Worm (Caenorhabditis elegans): Measurements from ENCODE around the gene skr-5.

skr-5 gene

DNA sequence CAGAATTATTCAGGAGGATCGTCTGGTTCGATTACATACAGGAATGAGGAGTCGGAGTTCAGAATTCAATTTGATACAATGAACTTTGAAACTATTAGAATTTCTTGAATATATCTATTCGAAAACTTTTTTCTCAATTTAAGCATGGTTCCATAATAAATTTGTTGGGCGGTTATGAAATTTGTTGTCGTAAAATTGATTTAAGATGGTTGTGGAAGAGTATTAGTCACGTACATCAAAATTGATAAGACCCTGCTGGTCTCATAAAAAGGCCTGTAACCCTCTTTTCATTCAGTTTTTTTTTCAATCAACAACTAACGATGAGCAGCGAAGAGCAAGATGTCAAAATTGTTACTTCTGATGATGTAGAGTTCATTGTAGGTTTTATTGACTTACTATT is at the start of gene skr-5:
Gene skr-5 (plus strand): TSS at position 301 of the 400 bp plus-strand sequence.
- TF ChIP-seq egl-13 (tag; optimal IDR thresholded peaks at IDR 0.05) (no peak), irx-1 (tag; optimal IDR thresholded peaks at IDR 0.05) (no peak), nhr-12 (tag; optimal IDR thresholded peaks at IDR 0.05) (no peak), pqm-1 (tag; optimal IDR thresholded peaks at IDR 0.05) (no peak), hlh-17 (GFP tag; optimal IDR thresholded peaks at IDR 0.05; ENCODE audit: borderline replicate concordance) (no peak), ceh-90 (tag; optimal IDR thresholded peaks at IDR 0.05) (no peak), ztf-4 (tag; optimal IDR thresholded peaks at IDR 0.05) (no peak), grh-1 (GFP tag; IDR thresholded peaks at IDR 0.05) (no peak), lin-13 (GFP tag; optimal IDR thresholded peaks at IDR 0.05) (no peak), jun-1 (tag; optimal IDR thresholded peaks at IDR 0.05) (no peak), C34B4.2 (tag; optimal IDR thresholded peaks at IDR 0.05) (no peak), unc-86 (tag; optimal IDR thresholded peaks at IDR 0.05) (no peak), efl-3 (GFP tag; optimal IDR thresholded peaks at IDR 0.05) (no peak), sup-37 (GFP tag; optimal IDR thresholded peaks at IDR 0.05) (no peak), snpc-4 (tag; optimal IDR thresholded peaks at IDR 0.05) (no peak), ceh-88 (GFP tag; IDR thresholded peaks at IDR 0.05) (no peak)

ce11 chrV:17298657-17299056 is 49.0 kb upstream of the skr-5 start:
- no peak for TF ChIP-seq dsc-1 (tag; optimal IDR thresholded peaks at IDR 0.05)
- no peak for TF ChIP-seq fkh-8 (tag; optimal IDR thresholded peaks at IDR 0.05)
- no peak for TF ChIP-seq ztf-4 (tag; optimal IDR thresholded peaks at IDR 0.05)
- TF ChIP-seq ama-1 (optimal IDR thresholded peaks at IDR 0.05), result no peak
- TF ChIP-seq fkh-4 (tag; optimal IDR thresholded peaks at IDR 0.05; ENCODE audit: borderline replicate concordance), result no peak
- TF ChIP-seq sptf-1 (tag; optimal IDR thresholded peaks at IDR 0.05), result no peak
- no peak for TF ChIP-seq efl-1 (optimal IDR thresholded peaks at IDR 0.05)
- TF ChIP-seq efl-1 (GFP tag; optimal IDR thresholded peaks at IDR 0.05 in 1 of 2), result no peak
- TF ChIP-seq egl-13 (tag; optimal IDR thresholded peaks at IDR 0.05), result no peak
- no peak for TF ChIP-seq jun-1 (tag; optimal IDR thresholded peaks at IDR 0.05)
- no peak for TF ChIP-seq alr-1 (tag; optimal IDR thresholded peaks at IDR 0.05; ENCODE audit: borderline replicate concordance)
- TF ChIP-seq ceh-8 (GFP tag; optimal IDR thresholded peaks at IDR 0.05), result no peak
- TF ChIP-seq lin-14 (GFP tag; optimal IDR thresholded peaks at IDR 0.05), result no peak
- no peak for TF ChIP-seq zip-4 (GFP tag; optimal IDR thresholded peaks at IDR 0.05)
- TF ChIP-seq Y116A8C.19 (tag; optimal IDR thresholded peaks at IDR 0.05; ENCODE audit: borderline replicate concordance), result no peak
- no peak for TF ChIP-seq aha-1 (tag; optimal IDR thresholded peaks at IDR 0.05)
- TF ChIP-seq ceh-88 (GFP tag; IDR thresholded peaks at IDR 0.05), result no peak

ce11 chrV:17301375-17301774 is 46.3 kb upstream of the skr-5 start, which contains the start of gene K10G4.5:
K10G4.5 (minus strand) TSS chrV:17301475.
- TF ChIP-seq aly-2 (tag; optimal IDR thresholded peaks at IDR 0.05), result no peak

ce11 chrV:17302754-17303153 is 44.9 kb upstream of the skr-5 start, which contains the start of gene sri-70:
sri-70 (plus strand) TSS chrV:17303054.
- no peak for TF ChIP-seq unc-98 (GFP tag; IDR thresholded peaks at IDR 0.05)
- no peak for TF ChIP-seq alr-1 (tag; optimal IDR thresholded peaks at IDR 0.05; ENCODE audit: borderline replicate concordance)
- no peak for TF ChIP-seq mdl-1 (tag; optimal IDR thresholded peaks at IDR 0.05)
- TF ChIP-seq grh-1 (GFP tag; IDR thresholded peaks at IDR 0.05), result no peak
- TF ChIP-seq ztf-11 (tag; optimal IDR thresholded peaks at IDR 0.05), result no peak
- no peak for TF ChIP-seq pqm-1 (tag; optimal IDR thresholded peaks at IDR 0.05)
- no peak for TF ChIP-seq egl-27 (tag; optimal IDR thresholded peaks at IDR 0.05)
- TF ChIP-seq nhr-47 (tag; optimal IDR thresholded peaks at IDR 0.05), result no peak
- no peak for TF ChIP-seq hlh-4 (tag; optimal IDR thresholded peaks at IDR 0.05)
- TF ChIP-seq lsy-2 (tag; optimal IDR thresholded peaks at IDR 0.05), result no peak
- TF ChIP-seq lin-35 (GFP tag; optimal IDR thresholded peaks at IDR 0.05), result no peak
- TF ChIP-seq dpl-1 (GFP tag; optimal IDR thresholded peaks at IDR 0.05), result no peak
- TF ChIP-seq lin-39 (tag; optimal IDR thresholded peaks at IDR 0.05), result no peak
- TF ChIP-seq aha-1 (tag; optimal IDR thresholded peaks at IDR 0.05), result no peak
- no peak for TF ChIP-seq hpl-2 (GFP tag; optimal IDR thresholded peaks at IDR 0.05)
- TF ChIP-seq rnt-1 (tag; optimal IDR thresholded peaks at IDR 0.05), result no peak
- TF ChIP-seq elt-2 (tag; optimal IDR thresholded peaks at IDR 0.05), result no peak
- no peak for TF ChIP-seq tbx-2 (tag; optimal IDR thresholded peaks at IDR 0.05)
- no peak for TF ChIP-seq lin-13 (GFP tag; optimal IDR thresholded peaks at IDR 0.05)

Data from whole organism, L1 larva.